Fruit fly (Drosophila melanogaster) whole organism, embryonic: ENCODE measurements around the gene CG33490.

Experiments used
- CG13287 ChIP-seq: fragments of 200-800 bp; sonication (Bioruptor generic); IDR thresholded peaks from 2 replicates; pipeline ENCODE4 v1.3.6; 2022; ENCODE audit warnings: missing biosample characterization, missing genetic modification characterization; ENCODE audit not compliant: partially characterized antibody
- CG14965 ChIP-seq: fragments of 200-800 bp; sonication (Bioruptor generic); optimal IDR thresholded peaks from 2 replicates; lab custom pipeline; 2016; ENCODE audit warnings: missing biosample characterization, missing genetic modification characterization, borderline replicate concordance
- CG16815 ChIP-seq: fragments of 200-800 bp; sonication (Bioruptor generic); optimal IDR thresholded peaks from 3 replicates; lab custom pipeline; 2017; ENCODE audit warnings: missing biosample characterization, mild to moderate bottlenecking, missing genetic modification characterization
- CG17912 ChIP-seq: fragments of 200-800 bp; sonication (Bioruptor generic); optimal IDR thresholded peaks from 2 replicates; lab custom pipeline; 2018; ENCODE audit warnings: missing biosample characterization, mild to moderate bottlenecking, missing genetic modification characterization
- CG3163 ChIP-seq: fragments of 200-800 bp; sonication (Bioruptor generic); optimal IDR thresholded peaks from 3 replicates; lab custom pipeline; 2016; ENCODE audit warnings: missing biosample characterization, missing genetic modification characterization
- CG33557 ChIP-seq: fragments of 200-800 bp; sonication (Bioruptor generic); optimal IDR thresholded peaks from 2 replicates; lab custom pipeline; 2019; ENCODE audit warnings: missing biosample characterization, mild to moderate bottlenecking, missing genetic modification characterization, moderate library complexity
- CG34422 ChIP-seq: fragments of 200-800 bp; sonication (Bioruptor generic); IDR thresholded peaks from 3 replicates; pipeline ENCODE4 v1.3.6; 2022; ENCODE audit warnings: missing biosample characterization, missing genetic modification characterization
- CG3726 ChIP-seq: fragments of 200-800 bp; sonication (Bioruptor generic); IDR thresholded peaks from 3 replicates; pipeline ENCODE4, ENCODE4 v1.3.6; 2022; ENCODE audit warnings: missing biosample characterization, missing genetic modification characterization
- CG3995 ChIP-seq: fragments of 200-800 bp; sonication (Bioruptor generic); optimal IDR thresholded peaks from 3 replicates; lab custom pipeline; 2016; ENCODE audit warnings: missing biosample characterization, missing genetic modification characterization
- CG4360 ChIP-seq: fragments of 200-800 bp; sonication (Bioruptor generic); IDR thresholded peaks from 2 replicates; pipeline ENCODE4 v1.3.6; 2022; ENCODE audit warnings: missing biosample characterization, missing genetic modification characterization
- CG6175 ChIP-seq: fragments of 200-800 bp; sonication (Bioruptor generic); IDR thresholded peaks from 3 replicates; pipeline ENCODE4 v1.3.6; 2022; ENCODE audit warnings: missing biosample characterization, missing genetic modification characterization
- CG7786 ChIP-seq: fragments of 200-800 bp; sonication (Bioruptor generic); optimal IDR thresholded peaks from 2 replicates; lab custom pipeline; 2016; ENCODE audit warnings: missing biosample characterization, missing genetic modification characterization
- CG8478 ChIP-seq: fragments of >200 bp; optimal IDR thresholded peaks from 2 replicates; lab custom pipeline; 2018
- CG9215 ChIP-seq: fragments of 200-800 bp; sonication (Bioruptor generic); IDR thresholded peaks from 2 replicates; pipeline ENCODE4 v1.3.6; 2022; ENCODE audit warnings: missing biosample characterization, missing genetic modification characterization
- CG9797 ChIP-seq: fragments of 200-800 bp; sonication (Bioruptor generic); optimal IDR thresholded peaks from 3 replicates; lab custom pipeline; 2018; ENCODE audit warnings: missing biosample characterization, mild to moderate bottlenecking, missing genetic modification characterization
- CG9817 ChIP-seq: fragments of 200-800 bp; sonication (Bioruptor generic); optimal IDR thresholded peaks from 2 replicates; lab custom pipeline; 2018; ENCODE audit warnings: missing biosample characterization, mild to moderate bottlenecking, missing genetic modification characterization, moderate library complexity
- Dll ChIP-seq: fragments of 200-800 bp; sonication (Bioruptor generic); IDR thresholded peaks from 4 replicates; pipeline ENCODE4 v1.3.6; 2022; ENCODE audit warnings: missing biosample characterization, missing genetic modification characterization; ENCODE audit not compliant: partially characterized antibody
- GATAe ChIP-seq: fragments of 200-800 bp; sonication (Bioruptor generic); conservative IDR thresholded peaks from 2 replicates; pipeline ENCODE4 v1.3.6; 2022; ENCODE audit warnings: missing biosample characterization, missing genetic modification characterization
- Gug ChIP-seq: fragments of 200-800 bp; sonication (Bioruptor generic); IDR thresholded peaks from 4 replicates; pipeline ENCODE4 v1.3.6; 2022; ENCODE audit warnings: missing biosample characterization, missing genetic modification characterization
- HLHmδ ChIP-seq: fragments of 200-800 bp; sonication (Bioruptor generic); optimal IDR thresholded peaks from 2 replicates; lab custom pipeline; 2018; ENCODE audit warnings: missing biosample characterization, mild to moderate bottlenecking, missing genetic modification characterization, moderate library complexity
- Hr3 ChIP-seq: fragments of 200-800 bp; sonication (Bioruptor generic); optimal IDR thresholded peaks from 3 replicates; lab custom pipeline; 2016; ENCODE audit warnings: missing biosample characterization, missing genetic modification characterization
- Hr78 ChIP-seq, 2 experiments: fragments of 200-800 bp in 1 of 2; fragments of >200 bp in 1 of 2; sonication (Bioruptor generic) in 1 of 2; optimal IDR thresholded peaks; 2 replicates each; lab custom pipeline; 2017 to 2019; ENCODE audit warnings: missing biosample characterization in 2 of 2, missing genetic modification characterization in 2 of 2, mild to moderate bottlenecking in 1 of 2, moderate library complexity in 1 of 2
- MTF-1 ChIP-seq: fragments of 200-800 bp; sonication (Bioruptor generic); optimal IDR thresholded peaks from 2 replicates; lab custom pipeline; 2018; ENCODE audit warnings: missing biosample characterization, mild to moderate bottlenecking, missing genetic modification characterization, borderline replicate concordance
- Mes4 ChIP-seq: fragments of 200-800 bp; sonication (Bioruptor generic); optimal IDR thresholded peaks from 2 replicates; lab custom pipeline; 2016; ENCODE audit warnings: missing biosample characterization, missing genetic modification characterization
- Pdp1 ChIP-seq, 2 experiments: fragments of 200-800 bp; sonication (Bioruptor generic); optimal IDR thresholded peaks; 3 replicates each; lab custom pipeline; 2016; ENCODE audit warnings: missing biosample characterization in 2 of 2, missing genetic modification characterization in 2 of 2, mild to moderate bottlenecking in 1 of 2, moderate library complexity in 1 of 2
- Usf ChIP-seq: fragments of 200-800 bp; sonication (Bioruptor generic); optimal IDR thresholded peaks from 2 replicates; lab custom pipeline; 2017; ENCODE audit warnings: missing genotype, missing biosample characterization, missing genetic modification characterization
- ato ChIP-seq: fragments of 200-800 bp; sonication (Bioruptor generic); IDR thresholded peaks from 2 replicates; pipeline ENCODE4 v1.3.6; 2022; ENCODE audit warnings: missing biosample characterization, missing genetic modification characterization; ENCODE audit not compliant: partially characterized antibody
- br ChIP-seq: fragments of >200 bp; optimal IDR thresholded peaks from 2 replicates; lab custom pipeline; 2017
- cato ChIP-seq: fragments of 200-800 bp; sonication (Bioruptor generic); optimal IDR thresholded peaks from 2 replicates; lab custom pipeline; 2016; ENCODE audit warnings: missing biosample characterization, missing genetic modification characterization, borderline replicate concordance
- dmrt99B ChIP-seq: fragments of 200-800 bp; sonication (Bioruptor generic); optimal IDR thresholded peaks from 2 replicates; lab custom pipeline; 2018; ENCODE audit warnings: missing biosample characterization, mild to moderate bottlenecking, missing genetic modification characterization, moderate library complexity
- en ChIP-seq: fragments of 200-800 bp; sonication (Bioruptor generic); optimal IDR thresholded peaks from 2 replicates; lab custom pipeline; 2016; ENCODE audit warnings: missing biosample characterization, missing genetic modification characterization
- fd3F ChIP-seq: fragments of 200-800 bp; sonication (Bioruptor generic); optimal IDR thresholded peaks from 2 replicates; lab custom pipeline; 2018; ENCODE audit warnings: missing biosample characterization, mild to moderate bottlenecking, missing genetic modification characterization, moderate library complexity
- gt ChIP-seq: fragments of 200-800 bp; sonication (Bioruptor generic); IDR thresholded peaks from 2 replicates; pipeline ENCODE4 v1.3.6; 2022; ENCODE audit warnings: missing biosample characterization, missing genetic modification characterization
- kni ChIP-seq: fragments of 200-800 bp; sonication (Bioruptor generic); optimal IDR thresholded peaks from 3 replicates; lab custom pipeline; 2017; ENCODE audit warnings: mild to moderate bottlenecking, missing biosample characterization, missing genetic modification reagents, missing genetic modification characterization
- lov ChIP-seq, 2 experiments: fragments of 200-800 bp in 1 of 2; fragments of >200 bp in 1 of 2; sonication (Bioruptor generic) in 1 of 2; IDR thresholded peaks in 1 of 2; optimal IDR thresholded peaks in 1 of 2; 2 replicates in 1 of 2; 3 replicates in 1 of 2; pipeline versions ENCODE4 v1.3.6 to Lab custom; 2017 to 2022; ENCODE audit warnings: missing biosample characterization in 1 of 2, missing genetic modification characterization in 1 of 2
- oc ChIP-seq: fragments of 200-800 bp; sonication (Bioruptor generic); optimal IDR thresholded peaks from 2 replicates; lab custom pipeline; 2018; ENCODE audit warnings: missing biosample characterization, mild to moderate bottlenecking, missing genetic modification characterization, moderate library complexity
- pros ChIP-seq: fragments of 200-800 bp; sonication (Bioruptor generic); optimal IDR thresholded peaks from 3 replicates; lab custom pipeline; 2019; ENCODE audit warnings: missing biosample characterization, mild to moderate bottlenecking, missing genetic modification characterization, moderate library complexity
- pum ChIP-seq: fragments of 200-800 bp; sonication (Bioruptor generic); optimal IDR thresholded peaks from 2 replicates; lab custom pipeline; 2016; ENCODE audit warnings: missing biosample characterization, missing genetic modification characterization
- ranshi ChIP-seq: fragments of 200-800 bp; sonication (Bioruptor generic); IDR thresholded peaks from 2 replicates; pipeline ENCODE4 v1.3.6; 2022; ENCODE audit warnings: missing biosample characterization, missing genetic modification characterization
- row ChIP-seq: fragments of 200-800 bp; sonication (Bioruptor generic); IDR thresholded peaks from 3 replicates; pipeline ENCODE4 v1.3.6; 2022; ENCODE audit warnings: missing biosample characterization, missing genetic modification characterization
- run ChIP-seq: fragments of 200-800 bp; sonication (Bioruptor generic); optimal IDR thresholded peaks from 3 replicates; lab custom pipeline; 2018; ENCODE audit warnings: missing biosample characterization, mild to moderate bottlenecking, missing genetic modification characterization
- salm ChIP-seq: fragments of 200-800 bp; sonication (Bioruptor generic); optimal IDR thresholded peaks from 2 replicates; lab custom pipeline; 2018; ENCODE audit warnings: missing biosample characterization, mild to moderate bottlenecking, missing genetic modification characterization
- sd ChIP-seq: fragments of 200-800 bp; sonication (Bioruptor generic); optimal IDR thresholded peaks from 3 replicates; lab custom pipeline; 2018; ENCODE audit warnings: missing biosample characterization, mild to moderate bottlenecking, missing genetic modification characterization, moderate library complexity
- sna ChIP-seq: fragments of 200-800 bp; sonication (Bioruptor generic); IDR thresholded peaks from 2 replicates; pipeline ENCODE4 v1.3.6; 2022; ENCODE audit warnings: missing biosample characterization, missing genetic modification characterization; ENCODE audit not compliant: partially characterized antibody
- stwl ChIP-seq: fragments of 200-800 bp; sonication (Bioruptor generic); optimal IDR thresholded peaks from 3 replicates; lab custom pipeline; 2018; ENCODE audit warnings: missing biosample characterization, mild to moderate bottlenecking, missing genetic modification characterization, moderate library complexity
- toy ChIP-seq: fragments of 200-800 bp; sonication (Bioruptor generic); IDR thresholded peaks from 2 replicates; pipeline ENCODE4 v1.3.6; 2022; ENCODE audit warnings: missing biosample characterization, missing genetic modification characterization
- vnd ChIP-seq: fragments of 200-800 bp; sonication (Bioruptor generic); IDR thresholded peaks from 3 replicates; pipeline ENCODE4 v1.3.6; 2022; ENCODE audit warnings: missing biosample characterization, missing genetic modification characterization; ENCODE audit not compliant: partially characterized antibody
- z ChIP-seq: fragments of 200-800 bp; sonication (Bioruptor generic); IDR thresholded peaks from 3 replicates; pipeline ENCODE4 v1.3.6; 2022; ENCODE audit warnings: missing biosample characterization, missing genetic modification characterization

The CG33490 gene

DNA sequence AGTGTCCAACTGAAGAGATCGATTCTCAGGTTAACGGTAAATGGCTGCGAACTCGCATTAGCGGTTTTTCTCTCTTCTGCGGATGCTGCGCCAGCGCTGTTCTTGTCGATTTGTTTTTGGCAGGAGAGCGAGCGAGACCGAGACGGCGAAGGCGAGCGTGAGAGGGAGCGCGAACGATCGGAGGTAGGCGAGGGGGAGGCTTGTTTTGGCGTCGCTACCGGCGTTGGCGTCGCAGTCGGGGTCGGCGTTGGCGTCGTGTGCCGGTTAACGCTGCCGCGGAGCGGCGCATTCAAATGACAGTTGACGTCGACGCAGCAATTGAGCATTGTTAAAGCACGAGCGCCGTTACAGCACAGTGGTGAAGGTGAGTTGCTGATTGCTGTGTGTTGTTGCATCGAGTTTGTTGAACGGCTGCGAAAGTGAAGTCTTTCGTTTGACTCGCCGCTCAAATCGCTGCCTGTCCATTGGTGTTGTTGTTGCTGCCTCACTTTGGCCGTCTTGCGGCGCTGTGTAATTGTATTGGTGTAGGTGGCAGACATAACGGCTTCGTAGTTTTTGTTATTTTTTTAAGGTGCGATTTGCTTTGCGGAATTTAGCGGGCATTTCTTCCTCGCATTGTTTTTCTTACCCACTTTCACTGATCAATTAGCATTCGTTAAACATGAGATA is 12.5 kb upstream of the CG33490 start (continued):
- no peak for TF ChIP-seq CG9797
- no peak for TF ChIP-seq Mes4 (GFP tag; lab: Kevin White, UChicago)
- peak; percentile 76; the same call in 1 of the 3 replicates for TF ChIP-seq CG34422 (GFP tag; lab: Robert Waterston, UW)
- no peak for TF ChIP-seq gt (GFP tag; lab: Robert Waterston, UW)
- no peak for TF ChIP-seq en (GFP tag; lab: Kevin White, UChicago)
- TF ChIP-seq CG13287 (GFP tag; lab: Robert Waterston, UW): peak; percentile 44; the same call in 1 of the 2 replicates
- TF ChIP-seq CG9215: 0 out of 2 replicates have a peak, but pooled peaks have one; percentile 4
- no peak for TF ChIP-seq CG3995 (GFP tag; lab: Kevin White, UChicago)
- peak; percentile 5 for TF ChIP-seq sd (tag; lab: Kevin White, UChicago)
- TF ChIP-seq Gug (GFP tag; lab: Robert Waterston, UW): no peak
- peak; percentile 75 for TF ChIP-seq CG8478
- TF ChIP-seq CG33557 (GFP tag; lab: Kevin White, UChicago): no peak
- TF ChIP-seq Hr78 (GFP tag; optimal IDR thresholded peaks at IDR 0.05; lab: Kevin White, UChicago): peak in 1 of 2 experiments; percentile 92
- no peak for TF ChIP-seq lov (optimal IDR thresholded peaks at IDR 0.05; lab: Kevin White, UChicago)
- no peak for TF ChIP-seq lov (GFP tag; IDR thresholded peaks at IDR 0.05; lab: Robert Waterston, UW)
- no peak for TF ChIP-seq CG14965 (GFP tag; lab: Kevin White, UChicago)
- TF ChIP-seq row: no peak; the same call in 2 of the 3 replicates
- TF ChIP-seq CG6175 (GFP tag; lab: Robert Waterston, UW): 0 out of 3 replicates have a peak, but pooled peaks have one; percentile 34
- TF ChIP-seq Dll (GFP tag; lab: Robert Waterston, UW): peak; percentile 52; the same call in 3 of the 4 replicates
- TF ChIP-seq salm (tag; lab: Kevin White, UChicago): no peak
- no peak for TF ChIP-seq fd3F (GFP tag; lab: Kevin White, UChicago)
- TF ChIP-seq Hr3 (GFP tag; lab: Kevin White, UChicago): no peak
- TF ChIP-seq CG17912: no peak
- TF ChIP-seq CG7786 (GFP tag; lab: Kevin White, UChicago): no peak
- peak; percentile 42; the same call in 1 of the 3 replicates for TF ChIP-seq z (GFP tag; lab: Robert Waterston, UW)
- no peak for TF ChIP-seq vnd (GFP tag; lab: Robert Waterston, UW)
- TF ChIP-seq br (lab: Kevin White, UChicago): no peak
- TF ChIP-seq pum: no peak
- peak; percentile 87 for TF ChIP-seq pros (GFP tag; lab: Kevin White, UChicago)
- TF ChIP-seq Usf (GFP tag; lab: Kevin White, UChicago): no peak
- peak; percentile 38 for TF ChIP-seq oc (tag; lab: Kevin White, UChicago)
- peak in 1 of 2 experiments; percentile 69 for TF ChIP-seq Pdp1 (GFP tag; optimal IDR thresholded peaks at IDR 0.05; lab: Kevin White, UChicago)
- TF ChIP-seq CG4360: peak; percentile 88
- TF ChIP-seq stwl (tag; lab: Kevin White, UChicago): peak; percentile 25
- TF ChIP-seq kni: peak; percentile 69
- 0 out of 2 replicates have a peak, but pooled peaks have one; percentile 39 for TF ChIP-seq sna
- no peak for TF ChIP-seq toy (GFP tag; lab: Robert Waterston, UW)
- TF ChIP-seq CG3163 (GFP tag; lab: Kevin White, UChicago): peak; percentile 88
- no peak for TF ChIP-seq CG3726
- no peak for TF ChIP-seq GATAe (GFP tag; lab: Robert Waterston, UW)
- no peak for TF ChIP-seq MTF-1 (GFP tag; lab: Kevin White, UChicago)
- no peak for TF ChIP-seq ranshi (GFP tag; lab: Robert Waterston, UW)
- no peak for TF ChIP-seq run (tag; lab: Kevin White, UChicago)
- TF ChIP-seq CG9817 (tag; lab: Kevin White, UChicago): no peak
- no peak for TF ChIP-seq ato
- TF ChIP-seq HLHmδ: peak; percentile 26
- TF ChIP-seq dmrt99B (tag; lab: Kevin White, UChicago): no peak
- TF ChIP-seq cato (GFP tag; lab: Kevin White, UChicago): no peak
- TF ChIP-seq CG16815: no peak
